Fruit fly (Drosophila melanogaster) whole organism, adult: ENCODE results near the gene Usp10.
"Not testable (repeated sequence)": the region's sequence is repeated elsewhere in the genome, so short reads cannot be mapped to it uniquely, and the experiment has no call there.

Experiments used
- CG11617 ChIP-seq: fragments of 200-800 bp; sonication (Bioruptor generic); optimal IDR thresholded peaks from 2 replicates; lab custom pipeline; 2017; ENCODE audit warnings: mild to moderate bottlenecking, missing biosample characterization, missing genetic modification reagents, missing genetic modification characterization
- CG12768 ChIP-seq: fragments of 200-800 bp; sonication (Bioruptor generic); optimal IDR thresholded peaks from 2 replicates; lab custom pipeline; 2017; ENCODE audit warnings: missing biosample characterization, missing genetic modification characterization, mild to moderate bottlenecking, moderate library complexity, missing genetic modification reagents
- CG14711 ChIP-seq: fragments of 200-800 bp; sonication (Bioruptor generic); optimal IDR thresholded peaks from 2 replicates; lab custom pipeline; 2018; ENCODE audit warnings: missing biosample characterization, mild to moderate bottlenecking, missing genetic modification characterization, moderate library complexity
- CG1620 ChIP-seq: fragments of 200-800 bp; sonication (Bioruptor generic); optimal IDR thresholded peaks from 2 replicates; lab custom pipeline; 2016; ENCODE audit warnings: missing biosample characterization, missing genetic modification characterization
- CG33017 ChIP-seq: fragments of 200-800 bp; sonication (Bioruptor generic); optimal IDR thresholded peaks from 2 replicates; lab custom pipeline; 2018; ENCODE audit warnings: missing biosample characterization, mild to moderate bottlenecking, missing genetic modification characterization, moderate library complexity
- CG5204 ChIP-seq: fragments of 200-800 bp; sonication (Bioruptor generic); optimal IDR thresholded peaks from 2 replicates; lab custom pipeline; 2016; ENCODE audit warnings: missing biosample characterization, missing genetic modification characterization
- CG7045 ChIP-seq: fragments of 200-800 bp; sonication (Bioruptor generic); optimal IDR thresholded peaks from 2 replicates; lab custom pipeline; 2017; ENCODE audit warnings: missing biosample characterization, mild to moderate bottlenecking, missing genetic modification characterization
- CG7101 ChIP-seq: fragments of 200-800 bp; sonication (Bioruptor generic); optimal IDR thresholded peaks from 2 replicates; lab custom pipeline; 2018; ENCODE audit warnings: missing biosample characterization, mild to moderate bottlenecking, missing genetic modification characterization, moderate library complexity
- Clk ChIP-seq: fragments of 200-800 bp; sonication (Bioruptor generic); optimal IDR thresholded peaks from 2 replicates; lab custom pipeline; 2017; ENCODE audit warnings: missing biosample characterization, missing genetic modification characterization
- Crg-1 ChIP-seq: fragments of 200-800 bp; sonication (Bioruptor generic); optimal IDR thresholded peaks from 2 replicates; lab custom pipeline; 2016; ENCODE audit warnings: missing biosample characterization, missing genetic modification characterization
- Hr96 ChIP-seq: fragments of 200-800 bp; sonication (Bioruptor generic); optimal IDR thresholded peaks from 2 replicates; lab custom pipeline; 2016; ENCODE audit warnings: missing biosample characterization, missing genetic modification characterization
- Mnt ChIP-seq: fragments of 200-800 bp; sonication (Bioruptor generic); optimal IDR thresholded peaks from 2 replicates; lab custom pipeline; 2016; ENCODE audit warnings: missing biosample characterization, mild to moderate bottlenecking, missing genetic modification characterization
- bab1 ChIP-seq: fragments of 200-800 bp; sonication (Bioruptor generic); optimal IDR thresholded peaks from 3 replicates; lab custom pipeline; 2019; ENCODE audit warnings: missing biosample characterization, mild to moderate bottlenecking, missing genetic modification characterization, moderate library complexity
- cic ChIP-seq: fragments of 200-800 bp; sonication (Bioruptor generic); optimal IDR thresholded peaks from 2 replicates; lab custom pipeline; 2017; ENCODE audit warnings: missing biosample characterization, mild to moderate bottlenecking, missing genetic modification characterization, moderate library complexity
- cnc ChIP-seq, 2 experiments: fragments of >200 bp; optimal IDR thresholded peaks; 2 replicates each; lab custom pipeline; 2017
- kay ChIP-seq: fragments of 200-800 bp; sonication (Bioruptor generic); peaks from one replicate; lab custom pipeline; 2016; ENCODE audit warnings: missing biosample characterization, missing genetic modification characterization, borderline replicate concordance
- ovo ChIP-seq: fragments of 200-800 bp; sonication (Bioruptor generic); optimal IDR thresholded peaks from 2 replicates; lab custom pipeline; 2016; ENCODE audit warnings: missing biosample characterization, missing genetic modification characterization
- pad ChIP-seq: fragments of 200-800 bp; sonication (Bioruptor generic); optimal IDR thresholded peaks from 3 replicates; lab custom pipeline; 2017; ENCODE audit warnings: missing biosample characterization, missing genetic modification characterization, mild to moderate bottlenecking, moderate library complexity, missing genetic modification reagents
- tj ChIP-seq: fragments of 200-800 bp; sonication (Bioruptor generic); optimal IDR thresholded peaks from 3 replicates; lab custom pipeline; 2017; ENCODE audit warnings: missing biosample characterization, mild to moderate bottlenecking, missing genetic modification characterization, moderate library complexity
- toe ChIP-seq: fragments of 200-800 bp; sonication (Bioruptor generic); optimal IDR thresholded peaks from 2 replicates; lab custom pipeline; 2016; ENCODE audit warnings: missing biosample characterization, missing genetic modification characterization

The Usp10 gene

dm6 chr3L:852267-852666 is 19.4 kb upstream of the Usp10 start:
- TF ChIP-seq toe (GFP tag; lab: Kevin White, UChicago) (no peak), CG12768 (no peak), Clk (GFP tag; lab: Kevin White, UChicago) (no peak), kay (GFP tag; lab: Kevin White, UChicago) (no peak), Hr96 (no peak), CG14711 (tag; lab: Kevin White, UChicago) (no peak), CG33017 (tag; lab: Kevin White, UChicago) (no peak), pad (GFP tag; lab: Kevin White, UChicago) (no peak), ovo (GFP tag; lab: Kevin White, UChicago) (no peak), CG11617 (GFP tag; lab: Kevin White, UChicago) (no peak), cic (no peak), CG7045 (no peak), Crg-1 (GFP tag; lab: Kevin White, UChicago) (no peak)

- TF ChIP-seq Clk (GFP tag; lab: Kevin White, UChicago) (peak; percentile 82), Mnt (GFP tag; lab: Kevin White, UChicago) (peak; percentile 8), CG7101 (tag; lab: Kevin White, UChicago) (peak; percentile 85), ovo (GFP tag; lab: Kevin White, UChicago) (no peak), Hr96 (peak; percentile 88), pad (GFP tag; lab: Kevin White, UChicago) (peak; percentile 92), CG7045 (peak; percentile 83), CG12768 (peak; percentile 91), Crg-1 (GFP tag; lab: Kevin White, UChicago) (no peak), CG14711 (tag; lab: Kevin White, UChicago) (peak; percentile 81), toe (GFP tag; lab: Kevin White, UChicago) (peak; percentile 93), CG5204 (GFP tag; lab: Kevin White, UChicago) (peak; percentile 84), CG11617 (GFP tag; lab: Kevin White, UChicago) (peak; percentile 10), CG1620 (GFP tag; lab: Kevin White, UChicago) (no peak), CG33017 (tag; lab: Kevin White, UChicago) (peak; percentile 87)
Measured at dm6 chr3L:857063-858015, 14.4 kb upstream of the Usp10 start, which contains the start of gene dpr20. TSS of gene dpr20 (minus strand) at chr3L:857248.

DNA sequence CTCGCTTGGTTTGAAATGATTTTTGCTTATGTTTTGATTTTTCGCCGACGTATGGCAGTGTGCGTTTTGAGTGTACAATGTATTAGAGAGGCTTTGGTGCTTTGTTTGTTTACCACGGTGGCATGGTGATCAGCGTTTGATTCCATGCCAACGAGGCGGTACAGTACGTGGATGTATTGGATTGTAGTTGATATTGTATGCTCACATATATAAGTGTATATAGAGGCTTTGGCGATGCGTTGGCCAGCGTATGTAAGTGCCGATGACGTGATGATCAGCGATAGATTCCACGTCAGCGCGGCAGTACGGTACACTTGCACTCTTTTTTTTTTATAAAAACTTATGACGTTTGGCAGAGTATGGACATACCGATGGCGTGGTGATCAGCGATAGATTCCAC is 6.6 kb upstream of the Usp10 start, which contains the start of gene CG12502:
Gene CG12502, plus strand, starts transcription at position 301 of the 400 bp plus-strand sequence.
- TF ChIP-seq Hr96; CG14711 (tag; lab: Kevin White, UChicago); Crg-1 (GFP tag; lab: Kevin White, UChicago): not testable (repeated sequence)

DNA sequence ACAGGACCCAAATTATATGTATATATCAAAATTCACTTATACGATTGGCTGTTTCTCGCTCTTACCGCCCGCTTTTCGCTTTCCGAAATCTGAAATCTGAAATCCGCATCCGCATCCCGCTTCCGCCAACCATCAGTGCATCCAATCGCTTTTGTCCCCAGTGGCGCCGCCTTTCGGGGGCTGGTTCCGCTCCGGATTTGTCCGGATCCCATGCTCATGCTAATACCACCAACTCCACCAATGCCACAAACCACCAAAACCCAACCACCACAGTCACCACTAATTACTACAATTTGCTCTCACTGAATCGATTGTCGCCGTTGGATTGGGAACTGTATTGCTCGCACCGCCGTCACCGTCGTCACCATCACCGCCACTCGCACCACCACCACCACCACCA is 2.9 kb upstream of the Usp10 start:
- TF ChIP-seq tj (no peak), CG7045 (no peak), Clk (GFP tag; lab: Kevin White, UChicago) (no peak), CG7101 (tag; lab: Kevin White, UChicago) (no peak), CG33017 (tag; lab: Kevin White, UChicago) (no peak), CG5204 (GFP tag; lab: Kevin White, UChicago) (no peak), CG12768 (no peak), kay (GFP tag; lab: Kevin White, UChicago) (no peak), ovo (GFP tag; lab: Kevin White, UChicago) (no peak), CG11617 (GFP tag; lab: Kevin White, UChicago) (no peak), cic (no peak), CG1620 (GFP tag; lab: Kevin White, UChicago) (no peak), cnc (optimal IDR thresholded peaks at IDR 0.05; lab: Kevin White, UChicago) (no peak), pad (GFP tag; lab: Kevin White, UChicago) (no peak), toe (GFP tag; lab: Kevin White, UChicago) (no peak)

DNA sequence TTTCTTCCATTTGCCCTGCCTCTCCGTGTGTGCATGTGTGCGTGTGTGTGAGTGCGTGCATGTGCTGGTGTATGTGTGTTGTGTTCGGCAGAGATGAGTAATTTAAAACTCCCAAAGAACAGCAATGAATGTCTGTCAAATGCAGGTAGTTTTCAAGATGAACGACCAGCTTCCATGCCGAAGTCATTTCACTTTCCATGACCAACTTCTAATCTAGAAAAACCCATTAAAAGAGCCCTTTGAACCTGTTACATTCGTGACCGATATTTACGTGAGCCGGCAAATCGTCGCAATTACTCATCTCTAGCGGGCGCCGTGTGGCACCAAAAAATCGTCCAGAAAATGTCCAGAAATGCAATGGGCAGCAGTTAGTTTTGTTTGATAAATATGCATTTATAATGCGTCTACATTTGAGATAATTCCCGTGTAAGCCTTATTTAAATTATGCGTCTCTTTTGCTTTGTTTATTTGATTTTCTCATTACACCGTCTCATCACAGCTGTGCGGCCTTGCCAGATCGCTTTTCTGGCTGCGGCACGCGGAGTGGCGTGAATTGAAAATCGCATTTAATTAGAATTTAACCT is 782 bp downstream of the Usp10 start:
- TF ChIP-seq CG14711 (tag; lab: Kevin White, UChicago) (peak; percentile 30), CG1620 (GFP tag; lab: Kevin White, UChicago) (peak; percentile 10), Crg-1 (GFP tag; lab: Kevin White, UChicago) (peak; percentile 35), cic (no peak), CG7045 (no peak), CG7101 (tag; lab: Kevin White, UChicago) (peak; percentile 21), ovo (GFP tag; lab: Kevin White, UChicago) (no peak), kay (GFP tag; lab: Kevin White, UChicago) (no peak), CG11617 (GFP tag; lab: Kevin White, UChicago) (peak; percentile 47), Mnt (GFP tag; lab: Kevin White, UChicago) (peak; percentile 55), Hr96 (peak; percentile 57), cnc (optimal IDR thresholded peaks at IDR 0.05; lab: Kevin White, UChicago) (no peak), Clk (GFP tag; lab: Kevin White, UChicago) (no peak), toe (GFP tag; lab: Kevin White, UChicago) (peak; percentile 75), tj (peak; percentile 22), bab1 (GFP tag; lab: Kevin White, UChicago) (no peak), CG12768 (peak; percentile 28), CG5204 (GFP tag; lab: Kevin White, UChicago) (no peak), pad (GFP tag; lab: Kevin White, UChicago) (peak; percentile 1), CG33017 (tag; lab: Kevin White, UChicago) (peak; percentile 15)
